Worm (Caenorhabditis elegans) whole organism, L2 larva: Measurements from ENCODE around the gene C15B12.3.

Experiments used
- alr-1 ChIP-seq: fragments of 150-350 bp; optimal IDR thresholded peaks from 2 replicates; lab custom pipeline; 2014; ENCODE audit warnings: missing biosample characterization, missing genetic modification characterization
- ama-1 ChIP-seq: fragments of 150-350 bp; optimal IDR thresholded peaks from 2 replicates; lab custom pipeline; 2018; ENCODE audit warnings: inconsistent platforms
- blmp-1 ChIP-seq: sonication (generic microtip); optimal IDR thresholded peaks from 2 replicates; lab custom pipeline; 2017; ENCODE audit warnings: missing genetic modification characterization, mild to moderate bottlenecking, missing compliant biosample characterization, antibody characterized with exemption, moderate library complexity; ENCODE audit not compliant: insufficient read depth
- lin-13 ChIP-seq: fragments of 150-350 bp; optimal IDR thresholded peaks from 2 replicates; lab custom pipeline; 2014; ENCODE audit warnings: missing biosample characterization, missing genetic modification reagents, missing genetic modification characterization
- lsy-2 ChIP-seq, 2 experiments: fragments of 150-350 bp in 1 of 2; sonication (generic microtip) in 1 of 2; optimal IDR thresholded peaks; 2 replicates each; lab custom pipeline; 2014 to 2017; ENCODE audit warnings: missing biosample characterization in 2 of 2, missing genetic modification characterization in 2 of 2
- nhr-11 ChIP-seq: fragments of 150-350 bp; optimal IDR thresholded peaks from 2 replicates; lab custom pipeline; 2014; ENCODE audit warnings: missing biosample characterization, missing genetic modification characterization
- nhr-129 ChIP-seq: fragments of 150-350 bp; optimal IDR thresholded peaks from 2 replicates; lab custom pipeline; 2014; ENCODE audit warnings: missing biosample characterization, missing genetic modification characterization
- snpc-4 ChIP-seq: fragments of 150-350 bp; optimal IDR thresholded peaks from 2 replicates; lab custom pipeline; 2014; ENCODE audit warnings: missing biosample characterization, missing genetic modification characterization
- unc-39 ChIP-seq: fragments of 150-350 bp; optimal IDR thresholded peaks from 2 replicates; lab custom pipeline; 2014; ENCODE audit warnings: missing biosample characterization, missing genetic modification characterization
- ztf-11 ChIP-seq: sonication (generic microtip); optimal IDR thresholded peaks from 2 replicates; lab custom pipeline; 2017; ENCODE audit warnings: missing biosample characterization, missing genetic modification characterization
- ztf-4 ChIP-seq: fragments of 150-350 bp; optimal IDR thresholded peaks from 2 replicates; lab custom pipeline; 2014; ENCODE audit warnings: missing biosample characterization, missing genetic modification characterization

ce11 chrX:6476540-6476939 is 9.2 kb upstream of the C15B12.3 start, which contains the start of gene C15B12.1:
- no peak for TF ChIP-seq lsy-2 (tag; optimal IDR thresholded peaks at IDR 0.05; lab: Kevin White, UChicago)
- TF ChIP-seq unc-39 = no peak
- TF ChIP-seq alr-1 (tag; lab: Kevin White, UChicago) = no peak
- TF ChIP-seq blmp-1 (tag; lab: Kevin White, UChicago) = no peak
- no peak for TF ChIP-seq nhr-11 (tag; lab: Kevin White, UChicago)
- TF ChIP-seq ztf-11 (tag; lab: Kevin White, UChicago) = no peak
- no peak for TF ChIP-seq snpc-4 (tag; lab: Kevin White, UChicago)
- no peak for TF ChIP-seq ztf-4 (tag; lab: Kevin White, UChicago)
- TF ChIP-seq ama-1 (lab: Kevin White, UChicago) = no peak
- no peak for TF ChIP-seq lin-13 (GFP tag; lab: Kevin White, UChicago)
- TF ChIP-seq nhr-129 = no peak
